Fruit fly (Drosophila melanogaster): ENCODE measurements around the gene kek5.

kek5 gene

DNA sequence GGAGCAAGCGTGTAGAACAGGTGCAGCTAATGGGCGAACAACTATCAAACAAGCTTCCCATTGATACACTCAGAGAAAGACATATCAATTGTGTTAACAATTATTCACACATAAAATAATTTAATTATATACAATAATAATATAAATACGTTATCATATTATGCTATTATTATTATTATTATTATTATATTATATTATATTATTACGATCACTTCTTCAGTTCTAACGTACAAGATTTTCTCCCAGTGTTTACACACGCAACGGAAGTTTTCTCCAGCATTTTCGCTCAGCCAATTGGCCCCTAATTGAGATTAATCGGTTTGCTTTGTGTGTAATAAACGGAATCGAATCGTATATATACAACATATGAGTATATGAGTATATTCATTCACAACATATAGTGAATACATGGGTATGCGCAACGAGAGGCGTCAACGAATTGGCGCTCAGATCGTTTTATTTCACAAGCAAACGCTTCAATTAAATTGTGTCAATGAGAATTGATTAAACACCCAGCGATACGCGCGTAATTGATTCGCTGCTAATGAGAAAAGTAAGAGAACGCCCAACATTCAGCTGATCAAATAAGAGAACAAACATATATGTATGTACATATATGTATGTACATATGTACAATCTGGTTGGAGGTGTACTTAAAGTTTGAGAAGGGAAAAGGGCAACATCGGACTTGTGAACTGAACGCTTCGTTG lies 35.8 kb upstream of the kek5 start (continued):
- no peak for TF ChIP-seq crc (GFP tag; optimal IDR thresholded peaks at IDR 0.05)
- no peak for TF ChIP-seq fru (optimal IDR thresholded peaks at IDR 0.05)
- TF ChIP-seq CG10366 (GFP tag; IDR thresholded peaks at IDR 0.05) = peak; percentile 27; the same call in 1 of the 2 replicates
- TF ChIP-seq CG9817 (tag; optimal IDR thresholded peaks at IDR 0.05) = peak; percentile 26
- no peak for TF ChIP-seq CG33557 (GFP tag; optimal IDR thresholded peaks at IDR 0.05)
- peak; percentile 85 for TF ChIP-seq gem (tag; optimal IDR thresholded peaks at IDR 0.05)
- peak; percentile 29 for TF ChIP-seq CG1233 (GFP tag; optimal IDR thresholded peaks at IDR 0.05)
- TF ChIP-seq CG11093 (GFP tag; IDR thresholded peaks at IDR 0.05) = no peak
- TF ChIP-seq CG4328 (GFP tag; optimal IDR thresholded peaks at IDR 0.05) = peak; percentile 19
- no peak for TF ChIP-seq tio (GFP tag; optimal IDR thresholded peaks at IDR 0.05)
- peak; percentile 52 for TF ChIP-seq zf30C (GFP tag; optimal IDR thresholded peaks at IDR 0.05)
- no peak for TF ChIP-seq ro (GFP tag; IDR thresholded peaks at IDR 0.05)
- no peak for TF ChIP-seq CG15073 (GFP tag; optimal IDR thresholded peaks at IDR 0.05)
- no peak for TF ChIP-seq CG9797 (GFP tag; optimal IDR thresholded peaks at IDR 0.05)
- 0 out of 2 replicates have a peak, but pooled peaks have one; percentile 18 for TF ChIP-seq CG4404 (GFP tag; IDR thresholded peaks at IDR 0.05)
- no peak for TF ChIP-seq tll (GFP tag; optimal IDR thresholded peaks at IDR 0.05)
- TF ChIP-seq pfk (GFP tag; optimal IDR thresholded peaks at IDR 0.05) = no peak
- no peak for TF ChIP-seq CG7786 (GFP tag; optimal IDR thresholded peaks at IDR 0.05)
- TF ChIP-seq CG2120 (GFP tag; optimal IDR thresholded peaks at IDR 0.05) = peak; percentile 13
- TF ChIP-seq onecut (GFP tag; IDR thresholded peaks at IDR 0.05) = no peak
- TF ChIP-seq CG4854 (GFP tag; optimal IDR thresholded peaks at IDR 0.05) = no peak
- no peak for TF ChIP-seq ash1 (GFP tag; optimal IDR thresholded peaks at IDR 0.05)
- no peak for TF ChIP-seq H15 (GFP tag; IDR thresholded peaks at IDR 0.05)
- TF ChIP-seq CG15269 (tag; optimal IDR thresholded peaks at IDR 0.05) = peak; percentile 75
- TF ChIP-seq CG10543 (GFP tag; optimal IDR thresholded peaks at IDR 0.05) = peak; percentile 34
- no peak for TF ChIP-seq CG13123 (GFP tag; optimal IDR thresholded peaks at IDR 0.05)
- TF ChIP-seq CG11247 (GFP tag; IDR thresholded peaks at IDR 0.05) = 0 out of 2 replicates have a peak, but pooled peaks have one; percentile 17
- TF ChIP-seq Ptx1 (GFP tag; IDR thresholded peaks at IDR 0.05) = peak; percentile 65
- peak; percentile 7 for TF ChIP-seq CG3163 (GFP tag; optimal IDR thresholded peaks at IDR 0.05)
- peak; percentile 74 for TF ChIP-seq CG32772 (GFP tag; IDR thresholded peaks at IDR 0.05)
- peak; percentile 30 for TF ChIP-seq CG15514 (GFP tag; optimal IDR thresholded peaks at IDR 0.05)
- no peak for TF ChIP-seq Nf-YA (GFP tag; IDR thresholded peaks at IDR 0.05)
- TF ChIP-seq repo (GFP tag; optimal IDR thresholded peaks at IDR 0.05) = no peak
- peak; percentile 80 for TF ChIP-seq CG8924 (tag; optimal IDR thresholded peaks at IDR 0.05)
- peak; percentile 49 for TF ChIP-seq HLH3B (GFP tag; IDR thresholded peaks at IDR 0.05)
- TF ChIP-seq pros (GFP tag; optimal IDR thresholded peaks at IDR 0.05) = no peak
- peak; percentile 58 for TF ChIP-seq CG6813 (GFP tag; optimal IDR thresholded peaks at IDR 0.05)
- no peak for TF ChIP-seq Antp (GFP tag; optimal IDR thresholded peaks at IDR 0.05)
- peak; percentile 77 for TF ChIP-seq unpg (GFP tag; optimal IDR thresholded peaks at IDR 0.05)
- TF ChIP-seq CG3281 (GFP tag; optimal IDR thresholded peaks at IDR 0.05) = peak; percentile 74
- no peak for TF ChIP-seq CG11696 (GFP tag; IDR thresholded peaks at IDR 0.05)
- TF ChIP-seq CG10274 (GFP tag; optimal IDR thresholded peaks at IDR 0.05) = no peak
- peak; percentile 31; the same call in 1 of the 2 replicates for TF ChIP-seq wor (GFP tag; IDR thresholded peaks at IDR 0.05)
- TF ChIP-seq sisA (GFP tag; IDR thresholded peaks at IDR 0.05) = peak; percentile 51
- no peak for TF ChIP-seq Lhr (GFP tag; optimal IDR thresholded peaks at IDR 0.05)
- TF ChIP-seq Oli (tag; optimal IDR thresholded peaks at IDR 0.05) = peak; percentile 69
- TF ChIP-seq bcd (GFP tag; optimal IDR thresholded peaks at IDR 0.05) = peak; percentile 30
- TF ChIP-seq slou (GFP tag; optimal IDR thresholded peaks at IDR 0.05) = no peak
- peak; percentile 64 for TF ChIP-seq Hmr (GFP tag; optimal IDR thresholded peaks at IDR 0.05)
- no peak; the same call in 1 of the 2 replicates for TF ChIP-seq Adf1 (GFP tag; IDR thresholded peaks at IDR 0.05)

Measured in whole organism, embryonic.